Worm (Caenorhabditis elegans) whole organism, early embryonic: ENCODE data around the gene ZK355.2.

Experiments used
- flt-1 ChIP-seq: fragments of 200-800 bp; sonication (Bioruptor generic); IDR thresholded peaks from 2 replicates; pipeline ENCODE4 v1.3.6; 2022; ENCODE audit warnings: missing genetic modification characterization, missing compliant biosample characterization
- hmg-4 ChIP-seq: fragments of 200-800 bp; sonication (Bioruptor generic); optimal IDR thresholded peaks from 2 replicates; lab custom pipeline; 2018; ENCODE audit warnings: mild to moderate bottlenecking, missing genetic modification characterization, missing compliant biosample characterization
- hnd-1 ChIP-seq: sonication (generic microtip); optimal IDR thresholded peaks from 2 replicates; lab custom pipeline; 2016; ENCODE audit warnings: missing genetic modification characterization, missing compliant biosample characterization
- pes-1 ChIP-seq: fragments of 200-800 bp; sonication (Bioruptor generic); IDR thresholded peaks from 2 replicates; pipeline ENCODE4 v1.3.6; 2022; ENCODE audit warnings: missing genetic modification reagents, missing genetic modification characterization, missing compliant biosample characterization

ce11 chrII:2939681-2940080 is 16.0 kb downstream of the ZK355.2 start:
- TF ChIP-seq flt-1 (GFP tag; lab: Robert Waterston, UW) (no peak), pes-1 (GFP tag; lab: Robert Waterston, UW) (no peak), hmg-4 (GFP tag; lab: Kevin White, UChicago) (no peak), hnd-1 (tag; lab: Kevin White, UChicago) (no peak)
